Fruit fly (Drosophila melanogaster) whole organism, embryonic: ENCODE results near the gene CG43618.

Source experiments
- CG10274 ChIP-seq: fragments of 200-800 bp; sonication (Bioruptor generic); optimal IDR thresholded peaks from 3 replicates; lab custom pipeline; 2017; ENCODE audit warnings: missing biosample characterization, mild to moderate bottlenecking, missing genetic modification characterization
- CG10431 ChIP-seq: fragments of 200-800 bp; sonication (Bioruptor generic); optimal IDR thresholded peaks from 3 replicates; lab custom pipeline; 2018; ENCODE audit warnings: missing biosample characterization, mild to moderate bottlenecking, missing genetic modification characterization
- CG13287 ChIP-seq: fragments of 200-800 bp; sonication (Bioruptor generic); IDR thresholded peaks from 2 replicates; pipeline ENCODE4 v1.3.6; 2022; ENCODE audit warnings: missing biosample characterization, missing genetic modification characterization; ENCODE audit not compliant: partially characterized antibody
- CG13424 ChIP-seq: fragments of 200-800 bp; sonication (Bioruptor generic); optimal IDR thresholded peaks from 2 replicates; lab custom pipeline; 2019; ENCODE audit warnings: missing biosample characterization, mild to moderate bottlenecking, missing genetic modification characterization, moderate library complexity
- CG15601 ChIP-seq: fragments of 200-800 bp; sonication (Bioruptor generic); optimal IDR thresholded peaks from 3 replicates; lab custom pipeline; 2019; ENCODE audit warnings: missing biosample characterization, mild to moderate bottlenecking, missing genetic modification characterization, moderate library complexity
- CG1647 ChIP-seq: fragments of 200-800 bp; sonication (Bioruptor generic); optimal IDR thresholded peaks from 3 replicates; lab custom pipeline; 2016; ENCODE audit warnings: missing biosample characterization, missing genetic modification characterization
- CG16779 ChIP-seq: fragments of 200-800 bp; sonication (Bioruptor generic); IDR thresholded peaks from 2 replicates; pipeline ENCODE4 v1.3.6; 2022; ENCODE audit warnings: missing biosample characterization, missing genetic modification characterization
- CG17912 ChIP-seq: fragments of 200-800 bp; sonication (Bioruptor generic); optimal IDR thresholded peaks from 2 replicates; lab custom pipeline; 2018; ENCODE audit warnings: missing biosample characterization, mild to moderate bottlenecking, missing genetic modification characterization
- CG2116 ChIP-seq: fragments of 200-800 bp; sonication (Bioruptor generic); optimal IDR thresholded peaks from 3 replicates; lab custom pipeline; 2018; ENCODE audit warnings: missing biosample characterization, mild to moderate bottlenecking, missing genetic modification characterization
- CG31388 ChIP-seq: fragments of 200-800 bp; sonication (Bioruptor generic); optimal IDR thresholded peaks from 2 replicates; lab custom pipeline; 2016; ENCODE audit warnings: missing biosample characterization, missing genetic modification characterization
- CG32532 ChIP-seq: fragments of 200-800 bp; sonication (Bioruptor generic); IDR thresholded peaks from 2 replicates; pipeline ENCODE4 v1.3.6; 2022; ENCODE audit warnings: missing biosample characterization, missing genetic modification characterization
- CG4282 ChIP-seq: fragments of 200-800 bp; sonication (Bioruptor generic); optimal IDR thresholded peaks from 2 replicates; lab custom pipeline; 2016; ENCODE audit warnings: missing biosample characterization, missing genetic modification characterization
- CG43689 ChIP-seq: fragments of 200-800 bp; sonication (Bioruptor generic); IDR thresholded peaks from 2 replicates; pipeline ENCODE4 v1.3.6; 2022; ENCODE audit warnings: missing biosample characterization, missing genetic modification characterization
- CG6791 ChIP-seq: fragments of 200-800 bp; sonication (Bioruptor generic); IDR thresholded peaks from 3 replicates; pipeline ENCODE4 v1.3.6; 2022; ENCODE audit warnings: missing biosample characterization, missing genetic modification characterization; ENCODE audit not compliant: partially characterized antibody
- CG7987 ChIP-seq: fragments of 200-800 bp; sonication (Bioruptor generic); optimal IDR thresholded peaks from 2 replicates; lab custom pipeline; 2018; ENCODE audit warnings: missing biosample characterization, mild to moderate bottlenecking, missing genetic modification characterization, moderate library complexity
- CG8478 ChIP-seq: fragments of >200 bp; optimal IDR thresholded peaks from 2 replicates; lab custom pipeline; 2018
- CG8944 ChIP-seq: fragments of 200-800 bp; sonication (Bioruptor generic); optimal IDR thresholded peaks from 3 replicates; lab custom pipeline; 2016; ENCODE audit warnings: missing biosample characterization, missing genetic modification characterization
- CkIIα-i1 ChIP-seq: fragments of 200-800 bp; sonication (Bioruptor generic); IDR thresholded peaks from 2 replicates; pipeline ENCODE4 v1.3.6; 2022; ENCODE audit warnings: missing biosample characterization, missing genetic modification characterization
- CoRest ChIP-seq: fragments of 200-800 bp; sonication (Bioruptor generic); optimal IDR thresholded peaks from 3 replicates; lab custom pipeline; 2018; ENCODE audit warnings: missing biosample characterization, mild to moderate bottlenecking, missing genetic modification characterization, moderate library complexity
- D ChIP-seq, 2 experiments: fragments of 200-800 bp in 1 of 2; fragments of >200 bp in 1 of 2; sonication (Bioruptor generic) in 1 of 2; optimal IDR thresholded peaks; 2 replicates in 1 of 2; 3 replicates in 1 of 2; lab custom pipeline; 2017; ENCODE audit warnings: mild to moderate bottlenecking in 1 of 2, missing biosample characterization in 1 of 2, missing genetic modification characterization in 1 of 2, missing genetic modification reagents in 1 of 2
- Dad ChIP-seq: fragments of 200-800 bp; sonication (Bioruptor generic); optimal IDR thresholded peaks from 3 replicates; lab custom pipeline; 2016; ENCODE audit warnings: missing biosample characterization, missing genetic modification characterization
- Dek ChIP-seq: fragments of 200-800 bp; sonication (Bioruptor generic); optimal IDR thresholded peaks from 3 replicates; lab custom pipeline; 2019; ENCODE audit warnings: missing biosample characterization, mild to moderate bottlenecking, missing genetic modification characterization, moderate library complexity
- Doc2 ChIP-seq: fragments of 200-800 bp; sonication (Bioruptor generic); IDR thresholded peaks from 2 replicates; pipeline ENCODE4 v1.3.6; 2022; ENCODE audit warnings: missing biosample characterization, missing genetic modification characterization
- Drgx ChIP-seq: fragments of 200-800 bp; sonication (Bioruptor generic); IDR thresholded peaks from 2 replicates; pipeline ENCODE4 v1.3.6; 2022; ENCODE audit warnings: missing biosample characterization, missing genetic modification characterization
- ERR ChIP-seq: fragments of 200-800 bp; sonication (Bioruptor generic); optimal IDR thresholded peaks from 2 replicates; lab custom pipeline; 2016; ENCODE audit warnings: missing biosample characterization, missing genetic modification characterization
- Ets97D ChIP-seq: fragments of 200-800 bp; sonication (Bioruptor generic); optimal IDR thresholded peaks from 3 replicates; lab custom pipeline; 2016; ENCODE audit warnings: missing biosample characterization, missing genetic modification characterization
- HmgZ ChIP-seq: fragments of 200-800 bp; sonication (Bioruptor generic); optimal IDR thresholded peaks from 2 replicates; lab custom pipeline; 2018; ENCODE audit warnings: missing biosample characterization, mild to moderate bottlenecking, missing genetic modification characterization
- Myb ChIP-seq: fragments of 200-800 bp; sonication (Bioruptor generic); optimal IDR thresholded peaks from 2 replicates; lab custom pipeline; 2016; ENCODE audit warnings: missing biosample characterization, missing genetic modification characterization
- NK7.1 ChIP-seq: fragments of 200-800 bp; sonication (Bioruptor generic); optimal IDR thresholded peaks from 3 replicates; lab custom pipeline; 2016; ENCODE audit warnings: missing biosample characterization, missing genetic modification characterization
- NfI ChIP-seq: fragments of 200-800 bp; sonication (Bioruptor generic); optimal IDR thresholded peaks from 3 replicates; lab custom pipeline; 2018; ENCODE audit warnings: missing biosample characterization, mild to moderate bottlenecking, missing genetic modification characterization, moderate library complexity
- Usf ChIP-seq: fragments of 200-800 bp; sonication (Bioruptor generic); optimal IDR thresholded peaks from 2 replicates; lab custom pipeline; 2017; ENCODE audit warnings: missing genotype, missing biosample characterization, missing genetic modification characterization
- YL-1 ChIP-seq: fragments of 200-800 bp; sonication (Bioruptor generic); optimal IDR thresholded peaks from 3 replicates; lab custom pipeline; 2017; ENCODE audit warnings: missing biosample characterization, mild to moderate bottlenecking, missing genetic modification characterization
- ara ChIP-seq: fragments of 200-800 bp; sonication (Bioruptor generic); IDR thresholded peaks from 2 replicates; pipeline ENCODE4 v1.3.6; 2022; ENCODE audit warnings: missing biosample characterization, missing genetic modification characterization
- cad ChIP-seq: fragments of >200 bp; optimal IDR thresholded peaks from 2 replicates; lab custom pipeline; 2017; ENCODE audit warnings: missing biosample characterization, missing genetic modification characterization
- cg ChIP-seq: fragments of 200-800 bp; sonication (Bioruptor generic); optimal IDR thresholded peaks from 3 replicates; lab custom pipeline; 2019; ENCODE audit warnings: missing biosample characterization, mild to moderate bottlenecking, missing genetic modification characterization, moderate library complexity
- crp ChIP-seq, 2 experiments: fragments of 200-800 bp; sonication (Bioruptor generic); optimal IDR thresholded peaks; 2 replicates in 1 of 2; 3 replicates in 1 of 2; lab custom pipeline; 2017; ENCODE audit warnings: missing biosample characterization in 2 of 2, missing genetic modification characterization in 2 of 2, mild to moderate bottlenecking in 1 of 2, moderate library complexity in 1 of 2
- gfzf ChIP-seq: fragments of 200-800 bp; sonication (Bioruptor generic); optimal IDR thresholded peaks from 2 replicates; lab custom pipeline; 2016; ENCODE audit warnings: missing biosample characterization, mild to moderate bottlenecking, missing genetic modification characterization, moderate library complexity
- gsb ChIP-seq: fragments of 200-800 bp; sonication (Bioruptor generic); IDR thresholded peaks from 2 replicates; pipeline ENCODE4 v1.3.6; 2022; ENCODE audit warnings: missing biosample characterization, missing genetic modification characterization
- hth ChIP-seq: fragments of >200 bp; optimal IDR thresholded peaks from 2 replicates; lab custom pipeline; 2017; ENCODE audit warnings: inconsistent platforms
- inv ChIP-seq: fragments of 200-800 bp; sonication (Bioruptor generic); IDR thresholded peaks from 2 replicates; pipeline ENCODE4 v1.3.6; 2022; ENCODE audit warnings: missing biosample characterization, missing genetic modification characterization; ENCODE audit not compliant: partially characterized antibody
- knrl ChIP-seq: fragments of 200-800 bp; sonication (Bioruptor generic); IDR thresholded peaks from 3 replicates; pipeline ENCODE4 v1.3.6; 2022; ENCODE audit warnings: missing biosample characterization, missing genetic modification characterization; ENCODE audit not compliant: partially characterized antibody
- mirr ChIP-seq: fragments of 200-800 bp; sonication (Bioruptor generic); optimal IDR thresholded peaks from 3 replicates; lab custom pipeline; 2018; ENCODE audit warnings: missing biosample characterization, mild to moderate bottlenecking, missing genetic modification characterization
- onecut ChIP-seq: fragments of 200-800 bp; sonication (Bioruptor generic); IDR thresholded peaks from 2 replicates; pipeline ENCODE4 v1.3.6; 2022; ENCODE audit warnings: missing biosample characterization, missing genetic modification characterization
- pb ChIP-seq: fragments of 200-800 bp; sonication (Bioruptor generic); optimal IDR thresholded peaks from 3 replicates; lab custom pipeline; 2016; ENCODE audit warnings: missing biosample characterization, missing genetic modification characterization
- phol ChIP-seq: fragments of 200-800 bp; sonication (Bioruptor generic); optimal IDR thresholded peaks from 3 replicates; lab custom pipeline; 2018; ENCODE audit warnings: missing biosample characterization, mild to moderate bottlenecking, missing genetic modification characterization, moderate library complexity
- row ChIP-seq: fragments of 200-800 bp; sonication (Bioruptor generic); IDR thresholded peaks from 3 replicates; pipeline ENCODE4 v1.3.6; 2022; ENCODE audit warnings: missing biosample characterization, missing genetic modification characterization
- slbo ChIP-seq: fragments of 200-800 bp; sonication (Bioruptor generic); IDR thresholded peaks from 2 replicates; pipeline ENCODE4 v1.3.6; 2022; ENCODE audit warnings: missing biosample characterization, missing genetic modification characterization
- stc ChIP-seq: fragments of 200-800 bp; sonication (Bioruptor generic); IDR thresholded peaks from 2 replicates; pipeline ENCODE4 v1.3.6; 2022; ENCODE audit warnings: missing biosample characterization, missing genetic modification characterization
- ttk ChIP-seq: fragments of 200-800 bp; sonication (Bioruptor generic); IDR thresholded peaks from 2 replicates; pipeline ENCODE4 v2.1.2; 2022; ENCODE audit warnings: missing biosample characterization, missing genetic modification characterization
- unpg ChIP-seq: fragments of 200-800 bp; sonication (Bioruptor generic); optimal IDR thresholded peaks from 3 replicates; lab custom pipeline; 2018; ENCODE audit warnings: missing biosample characterization, mild to moderate bottlenecking, missing genetic modification characterization, moderate library complexity

The CG43618 gene

dm6 chr3R:8009080-8009620 is 39.8 kb upstream of the CG43618 start, which contains the start of the genes CG11052 and CG3223 (continued):
- TF ChIP-seq Dad (GFP tag; lab: Kevin White, UChicago) (no peak), CG16779 (GFP tag; lab: Robert Waterston, UW) (no peak), HmgZ (tag; lab: Kevin White, UChicago) (peak; percentile 66), Doc2 (no peak), CG10431 (GFP tag; lab: Kevin White, UChicago) (peak; percentile 17), knrl (GFP tag; lab: Robert Waterston, UW) (0 out of 3 replicates have a peak, but pooled peaks have one; percentile 22), NK7.1 (GFP tag; lab: Kevin White, UChicago) (no peak), gfzf (peak; percentile 49), cad (peak; percentile 66), CG43689 (GFP tag; lab: Robert Waterston, UW) (no peak), phol (tag; lab: Kevin White, UChicago) (peak; percentile 22), D (optimal IDR thresholded peaks at IDR 0.05; lab: Kevin White, UChicago) (no peak), D (GFP tag; optimal IDR thresholded peaks at IDR 0.05; lab: Kevin White, UChicago) (no peak), CG32532 (peak; percentile 16; the same call in 1 of the 2 replicates), pb (GFP tag; lab: Kevin White, UChicago) (no peak), NfI (GFP tag; lab: Kevin White, UChicago) (peak; percentile 64), CG8944 (GFP tag; lab: Kevin White, UChicago) (no peak), Drgx (GFP tag; lab: Robert Waterston, UW) (no peak), CG8478 (lab: Kevin White, UChicago) (no peak), Ets97D (GFP tag; lab: Kevin White, UChicago) (peak; percentile 72), CoRest (tag; lab: Kevin White, UChicago) (no peak), CG31388 (GFP tag; lab: Kevin White, UChicago) (no peak), CG2116 (GFP tag; lab: Kevin White, UChicago) (peak; percentile 72), ttk (GFP tag; lab: Robert Waterston, UW) (no peak), cg (GFP tag; lab: Kevin White, UChicago) (no peak), Usf (no peak), Myb (GFP tag; lab: Kevin White, UChicago) (peak; percentile 55), CG15601 (peak; percentile 30), crp (GFP tag; optimal IDR thresholded peaks at IDR 0.05; lab: Kevin White, UChicago) (peak in 1 of 2 experiments; percentile 9), gsb (GFP tag; lab: Robert Waterston, UW) (no peak), CG4282 (GFP tag; lab: Kevin White, UChicago) (no peak), slbo (GFP tag; lab: Robert Waterston, UW) (peak; percentile 58; the same call in 1 of the 2 replicates), row (GFP tag; lab: Robert Waterston, UW) (peak; percentile 62), stc (GFP tag; lab: Robert Waterston, UW) (no peak), Dek (tag; lab: Kevin White, UChicago) (no peak), ara (GFP tag; lab: Robert Waterston, UW) (no peak), CG13287 (GFP tag; lab: Robert Waterston, UW) (peak; percentile 68), CG1647 (GFP tag; lab: Kevin White, UChicago) (no peak), hth (lab: Kevin White, UChicago) (no peak), onecut (GFP tag; lab: Robert Waterston, UW) (peak; percentile 52), mirr (GFP tag; lab: Kevin White, UChicago) (peak; percentile 10), CG17912 (GFP tag; lab: Kevin White, UChicago) (no peak), CG7987 (GFP tag; lab: Kevin White, UChicago) (peak; percentile 21), inv (GFP tag; lab: Robert Waterston, UW) (peak; percentile 12; the same call in 1 of the 2 replicates), CkIIα-i1 (GFP tag; lab: Robert Waterston, UW) (no peak), ERR (peak; percentile 47), unpg (no peak), CG13424 (tag; lab: Kevin White, UChicago) (peak; percentile 44), CG6791 (GFP tag; lab: Robert Waterston, UW) (0 out of 3 replicates have a peak, but pooled peaks have one; percentile 22), CG10274 (no peak), YL-1 (GFP tag; lab: Kevin White, UChicago) (peak; percentile 55)
